Fruit fly (Drosophila melanogaster) whole organism, embryonic: ENCODE measurements around the gene CG43094.

ENCODE experiments used
- Adf1 ChIP-seq: fragments of 200-800 bp; sonication (Bioruptor generic); IDR thresholded peaks from 2 replicates; pipeline ENCODE4 v1.3.6; 2022; ENCODE audit warnings: missing biosample characterization, missing genetic modification characterization
- B-H2 ChIP-seq: fragments of 200-800 bp; sonication (Bioruptor generic); optimal IDR thresholded peaks from 2 replicates; lab custom pipeline; 2018; ENCODE audit warnings: missing biosample characterization, mild to moderate bottlenecking, missing genetic modification characterization
- CG12104 ChIP-seq: fragments of 200-800 bp; sonication (Bioruptor generic); optimal IDR thresholded peaks from 3 replicates; lab custom pipeline; 2016; ENCODE audit warnings: missing biosample characterization, missing genetic modification characterization
- CG12659 ChIP-seq: fragments of 200-800 bp; sonication (Bioruptor generic); optimal IDR thresholded peaks from 3 replicates; lab custom pipeline; 2017; ENCODE audit warnings: mild to moderate bottlenecking, missing biosample characterization, missing genetic modification reagents, missing genetic modification characterization
- CG13775 ChIP-seq: fragments of 200-800 bp; sonication (Bioruptor generic); optimal IDR thresholded peaks from 3 replicates; lab custom pipeline; 2017; ENCODE audit warnings: missing biosample characterization, mild to moderate bottlenecking, missing genetic modification characterization
- CG15514 ChIP-seq: fragments of 200-800 bp; sonication (Bioruptor generic); optimal IDR thresholded peaks from 3 replicates; lab custom pipeline; 2017; ENCODE audit warnings: missing biosample characterization, missing genetic modification characterization, mild to moderate bottlenecking, moderate library complexity, missing genetic modification reagents
- CG1603 ChIP-seq: fragments of 200-800 bp; sonication (Bioruptor generic); optimal IDR thresholded peaks from 2 replicates; lab custom pipeline; 2019; ENCODE audit warnings: missing biosample characterization, mild to moderate bottlenecking, missing genetic modification characterization, moderate library complexity
- CG18011 ChIP-seq: fragments of 200-800 bp; sonication (Bioruptor generic); optimal IDR thresholded peaks from 2 replicates; lab custom pipeline; 2017; ENCODE audit warnings: missing biosample characterization, missing genetic modification characterization, mild to moderate bottlenecking, moderate library complexity, missing genotype
- CG18599 ChIP-seq: fragments of 200-800 bp; sonication (Bioruptor generic); optimal IDR thresholded peaks from 3 replicates; lab custom pipeline; 2017; ENCODE audit warnings: missing biosample characterization, missing genetic modification characterization, mild to moderate bottlenecking, moderate library complexity, missing genetic modification reagents
- CG2875 ChIP-seq: fragments of 200-800 bp; sonication (Bioruptor generic); optimal IDR thresholded peaks from 2 replicates; lab custom pipeline; 2017; ENCODE audit warnings: missing biosample characterization, mild to moderate bottlenecking, missing genetic modification characterization, missing genetic modification reagents
- CG30403 ChIP-seq: fragments of 200-800 bp; sonication (Bioruptor generic); optimal IDR thresholded peaks from 3 replicates; lab custom pipeline; 2016; ENCODE audit warnings: missing biosample characterization, missing genetic modification characterization
- CG31388 ChIP-seq: fragments of 200-800 bp; sonication (Bioruptor generic); optimal IDR thresholded peaks from 2 replicates; lab custom pipeline; 2016; ENCODE audit warnings: missing biosample characterization, missing genetic modification characterization
- CG6654 ChIP-seq: fragments of 200-800 bp; sonication (Bioruptor generic); optimal IDR thresholded peaks from 2 replicates; lab custom pipeline; 2017; ENCODE audit warnings: missing biosample characterization, mild to moderate bottlenecking, missing genetic modification characterization
- CG7271 ChIP-seq: fragments of 200-800 bp; sonication (Bioruptor generic); optimal IDR thresholded peaks from 2 replicates; lab custom pipeline; 2018; ENCODE audit warnings: missing biosample characterization, mild to moderate bottlenecking, missing genetic modification characterization, moderate library complexity
- CG9215 ChIP-seq: fragments of 200-800 bp; sonication (Bioruptor generic); IDR thresholded peaks from 2 replicates; pipeline ENCODE4 v1.3.6; 2022; ENCODE audit warnings: missing biosample characterization, missing genetic modification characterization
- CG9876 ChIP-seq: fragments of 200-800 bp; sonication (Bioruptor generic); optimal IDR thresholded peaks from 2 replicates; lab custom pipeline; 2016; ENCODE audit warnings: missing biosample characterization, missing genetic modification characterization
- CTCF ChIP-seq: fragments of 200-800 bp; sonication (Bioruptor generic); optimal IDR thresholded peaks from 2 replicates; lab custom pipeline; 2017; ENCODE audit warnings: missing biosample characterization, mild to moderate bottlenecking, missing genetic modification characterization, moderate library complexity
- CoRest ChIP-seq: fragments of 200-800 bp; sonication (Bioruptor generic); optimal IDR thresholded peaks from 3 replicates; lab custom pipeline; 2018; ENCODE audit warnings: missing biosample characterization, mild to moderate bottlenecking, missing genetic modification characterization, moderate library complexity
- D19B ChIP-seq: fragments of 200-800 bp; sonication (Bioruptor generic); optimal IDR thresholded peaks from 2 replicates; lab custom pipeline; 2017; ENCODE audit warnings: missing biosample characterization, mild to moderate bottlenecking, missing genetic modification characterization
- Elba2 ChIP-seq: fragments of 200-800 bp; sonication (Bioruptor generic); optimal IDR thresholded peaks from 3 replicates; lab custom pipeline; 2016; ENCODE audit warnings: missing biosample characterization, missing genetic modification characterization
- Ets65A ChIP-seq: fragments of 200-800 bp; sonication (Bioruptor generic); peaks from one replicate; lab custom pipeline; 2016; ENCODE audit warnings: missing biosample characterization, missing genetic modification characterization
- Fer3 ChIP-seq: fragments of 200-800 bp; sonication (Bioruptor generic); optimal IDR thresholded peaks from 2 replicates; lab custom pipeline; 2018; ENCODE audit warnings: missing biosample characterization, mild to moderate bottlenecking, missing genetic modification characterization, moderate library complexity
- Hr3 ChIP-seq: fragments of 200-800 bp; sonication (Bioruptor generic); optimal IDR thresholded peaks from 3 replicates; lab custom pipeline; 2016; ENCODE audit warnings: missing biosample characterization, missing genetic modification characterization
- Opbp ChIP-seq: fragments of 200-800 bp; sonication (Bioruptor generic); IDR thresholded peaks from 3 replicates; pipeline ENCODE4 v1.3.6; 2022; ENCODE audit warnings: missing biosample characterization, missing genetic modification characterization; ENCODE audit not compliant: partially characterized antibody
- Rfx ChIP-seq: fragments of 200-800 bp; sonication (Bioruptor generic); IDR thresholded peaks from 2 replicates; pipeline ENCODE4 v1.3.6; 2022; ENCODE audit warnings: missing biosample characterization, missing genetic modification characterization
- Six4 ChIP-seq: fragments of 200-800 bp; sonication (Bioruptor generic); optimal IDR thresholded peaks from 2 replicates; lab custom pipeline; 2016; ENCODE audit warnings: missing biosample characterization, missing genetic modification characterization
- amos ChIP-seq: fragments of 200-800 bp; sonication (Bioruptor generic); IDR thresholded peaks from 2 replicates; pipeline ENCODE4 v1.3.6; 2022; ENCODE audit warnings: missing biosample characterization, missing genetic modification characterization; ENCODE audit not compliant: partially characterized antibody
- dmrt11E ChIP-seq: fragments of 200-800 bp; sonication (Bioruptor generic); optimal IDR thresholded peaks from 3 replicates; lab custom pipeline; 2018; ENCODE audit warnings: missing biosample characterization, mild to moderate bottlenecking, missing genetic modification characterization, moderate library complexity
- hth ChIP-seq: fragments of >200 bp; optimal IDR thresholded peaks from 2 replicates; lab custom pipeline; 2017; ENCODE audit warnings: inconsistent platforms
- ind ChIP-seq: fragments of 200-800 bp; sonication (Bioruptor generic); optimal IDR thresholded peaks from 3 replicates; lab custom pipeline; 2016; ENCODE audit warnings: missing biosample characterization, missing genetic modification characterization
- jumu ChIP-seq: fragments of 200-800 bp; sonication (Bioruptor generic); optimal IDR thresholded peaks from 3 replicates; lab custom pipeline; 2016; ENCODE audit warnings: missing biosample characterization, missing genetic modification characterization
- lbe ChIP-seq: fragments of 200-800 bp; sonication (Bioruptor generic); optimal IDR thresholded peaks from 2 replicates; lab custom pipeline; 2016; ENCODE audit warnings: missing biosample characterization, mild to moderate bottlenecking, missing genetic modification characterization
- nerfin-1 ChIP-seq: fragments of 200-800 bp; sonication (Bioruptor generic); optimal IDR thresholded peaks from 3 replicates; lab custom pipeline; 2019; ENCODE audit warnings: missing biosample characterization, mild to moderate bottlenecking, missing genetic modification characterization, moderate library complexity
- row ChIP-seq: fragments of 200-800 bp; sonication (Bioruptor generic); IDR thresholded peaks from 3 replicates; pipeline ENCODE4 v1.3.6; 2022; ENCODE audit warnings: missing biosample characterization, missing genetic modification characterization
- seq ChIP-seq: fragments of 200-800 bp; sonication (Bioruptor generic); IDR thresholded peaks from 2 replicates; pipeline ENCODE4 v1.3.6; 2022; ENCODE audit warnings: missing biosample characterization, missing genetic modification characterization
- slou ChIP-seq: fragments of 200-800 bp; sonication (Bioruptor generic); optimal IDR thresholded peaks from 3 replicates; lab custom pipeline; 2016; ENCODE audit warnings: missing biosample characterization, missing genetic modification characterization
- sna ChIP-seq: fragments of 200-800 bp; sonication (Bioruptor generic); IDR thresholded peaks from 2 replicates; pipeline ENCODE4 v1.3.6; 2022; ENCODE audit warnings: missing biosample characterization, missing genetic modification characterization; ENCODE audit not compliant: partially characterized antibody
- stwl ChIP-seq: fragments of 200-800 bp; sonication (Bioruptor generic); optimal IDR thresholded peaks from 3 replicates; lab custom pipeline; 2018; ENCODE audit warnings: missing biosample characterization, mild to moderate bottlenecking, missing genetic modification characterization, moderate library complexity
- sug ChIP-seq: fragments of 200-800 bp; optimal IDR thresholded peaks from 2 replicates; lab custom pipeline; 2019; ENCODE audit warnings: missing biosample characterization, mild to moderate bottlenecking, missing genetic modification characterization, moderate library complexity
- tio ChIP-seq: fragments of 200-800 bp; sonication (Bioruptor generic); optimal IDR thresholded peaks from 2 replicates; lab custom pipeline; 2017; ENCODE audit warnings: missing biosample characterization, missing genetic modification characterization, inconsistent platforms
- tna ChIP-seq: fragments of 200-800 bp; sonication (Bioruptor generic); IDR thresholded peaks from 2 replicates; pipeline ENCODE4 v1.3.6; 2022; ENCODE audit warnings: missing biosample characterization, missing genetic modification characterization; ENCODE audit not compliant: partially characterized antibody

Gene CG43094

dm6 chr3R:22816437-22817173 lies 45.8 kb upstream of the CG43094 start (continued):
- TF ChIP-seq CG9876 (GFP tag; lab: Kevin White, UChicago) (no peak), sna (GFP tag; lab: Robert Waterston, UW) (no peak), jumu (GFP tag; lab: Kevin White, UChicago) (no peak), slou (GFP tag; lab: Kevin White, UChicago) (no peak), amos (GFP tag; lab: Robert Waterston, UW) (no peak), CG1603 (tag; lab: Kevin White, UChicago) (peak; percentile 56), CG15514 (GFP tag; lab: Kevin White, UChicago) (no peak), Elba2 (no peak), seq (no peak), hth (no peak), nerfin-1 (tag; lab: Kevin White, UChicago) (no peak), ind (GFP tag; lab: Kevin White, UChicago) (no peak), Rfx (no peak), CG9215 (no peak)

- TF ChIP-seq stwl (tag; lab: Kevin White, UChicago) (no peak), Ets65A (GFP tag; lab: Kevin White, UChicago) (peak; percentile 31)
These were observed 45.3 kb upstream of the CG43094 start, which contains the start of gene CG13840 for dm6 chr3R:22816078-22816436. CG13840 (minus strand) TSS chr3R:22816178.

- TF ChIP-seq CG31388 (GFP tag; lab: Kevin White, UChicago): no peak
- no peak for TF ChIP-seq lbe (GFP tag; lab: Kevin White, UChicago)
- TF ChIP-seq Adf1 (GFP tag; lab: Robert Waterston, UW): no peak
- TF ChIP-seq CTCF (GFP tag; lab: Kevin White, UChicago): peak; percentile 41
- TF ChIP-seq tio (GFP tag; lab: Kevin White, UChicago): no peak
- TF ChIP-seq Six4 (GFP tag; lab: Kevin White, UChicago): no peak
These were observed 39.5 kb upstream of the CG43094 start for dm6 chr3R:22810277-22810676.

- TF ChIP-seq row (peak; percentile 19; the same call in 1 of the 3 replicates), D19B (GFP tag; lab: Kevin White, UChicago) (no peak), sug (tag; lab: Kevin White, UChicago) (no peak), CG18599 (GFP tag; lab: Kevin White, UChicago) (peak; percentile 21), CG13775 (GFP tag; lab: Kevin White, UChicago) (peak; percentile 49), CG2875 (GFP tag; lab: Kevin White, UChicago) (no peak)
These were observed 36.3 kb upstream of the CG43094 start for dm6 chr3R:22807132-22807531.

dm6 chr3R:22803655-22804341 lies 33.0 kb upstream of the CG43094 start, which contains the start of gene CG7031:
CG7031 (plus strand) TSS chr3R:22804291.
- peak; percentile 85 for TF ChIP-seq CG18011 (GFP tag; lab: Kevin White, UChicago)
- TF ChIP-seq CG12104 (GFP tag; lab: Kevin White, UChicago): no peak

- TF ChIP-seq slou (GFP tag; lab: Kevin White, UChicago) (no peak), tna (GFP tag; lab: Robert Waterston, UW) (peak; percentile 47; the same call in 1 of the 2 replicates), dmrt11E (no peak), CG12659 (no peak), Fer3 (no peak), Opbp (GFP tag; lab: Robert Waterston, UW) (peak; percentile 81), CG6654 (peak; percentile 100), CG7271 (no peak), Hr3 (GFP tag; lab: Kevin White, UChicago) (no peak), CoRest (tag; lab: Kevin White, UChicago) (peak; percentile 42), CG30403 (GFP tag; lab: Kevin White, UChicago) (no peak), B-H2 (peak; percentile 37)
These were observed 23.2 kb upstream of the CG43094 start for dm6 chr3R:22793953-22794352.
